Worm (Caenorhabditis elegans): ENCODE measurements around the gene ttll-5.

DNA sequence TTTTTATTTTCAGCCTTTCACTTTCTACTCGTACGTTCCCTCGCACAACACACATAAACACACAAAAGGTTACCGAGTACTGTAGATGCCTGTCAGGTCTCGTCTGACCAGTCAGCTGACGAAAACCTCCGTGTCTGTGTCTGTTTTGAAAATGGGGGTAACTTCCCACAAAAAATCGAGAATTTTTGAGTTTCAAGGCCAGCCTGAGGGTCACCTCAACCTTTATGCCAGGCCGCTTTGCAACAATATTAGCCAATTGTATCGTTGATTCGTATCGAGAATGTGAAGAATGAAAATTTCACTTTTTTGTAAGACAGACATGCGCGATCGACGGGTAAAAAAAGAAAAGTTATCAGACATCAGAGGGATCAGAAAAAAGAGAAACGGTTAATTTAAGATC lies 22.2 kb downstream of the ttll-5 start:
- TF ChIP-seq aha-1 (tag; optimal IDR thresholded peaks at IDR 0.05) = no peak
- TF ChIP-seq snpc-4 (tag; optimal IDR thresholded peaks at IDR 0.05) = no peak
- no peak for TF ChIP-seq aly-2 (tag; optimal IDR thresholded peaks at IDR 0.05)

Data from whole organism, L1 larva.